Fruit fly (Drosophila melanogaster): ENCODE data around the gene JMJD7.

The JMJD7 gene

dm6 chr3L:13480241-13480627 lies 30.2 kb upstream of the JMJD7 start:
- TF ChIP-seq ttk (optimal IDR thresholded peaks at IDR 0.05) (no peak), Sin3A (optimal IDR thresholded peaks at IDR 0.05) (no peak), h (optimal IDR thresholded peaks at IDR 0.05) (no peak), insv (optimal IDR thresholded peaks at IDR 0.05) (no peak), psq (optimal IDR thresholded peaks at IDR 0.05) (no peak), Myc (optimal IDR thresholded peaks at IDR 0.05) (no peak)

- no peak for TF ChIP-seq insv (optimal IDR thresholded peaks at IDR 0.05)
- no peak for TF ChIP-seq psq (optimal IDR thresholded peaks at IDR 0.05)
- TF ChIP-seq Sin3A (optimal IDR thresholded peaks at IDR 0.05) = no peak
- TF ChIP-seq ttk (optimal IDR thresholded peaks at IDR 0.05) = no peak
- no peak for TF ChIP-seq Myc (optimal IDR thresholded peaks at IDR 0.05)
- TF ChIP-seq h (optimal IDR thresholded peaks at IDR 0.05) = no peak
These were observed 29.6 kb upstream of the JMJD7 start for dm6 chr3L:13479609-13480240.

DNA sequence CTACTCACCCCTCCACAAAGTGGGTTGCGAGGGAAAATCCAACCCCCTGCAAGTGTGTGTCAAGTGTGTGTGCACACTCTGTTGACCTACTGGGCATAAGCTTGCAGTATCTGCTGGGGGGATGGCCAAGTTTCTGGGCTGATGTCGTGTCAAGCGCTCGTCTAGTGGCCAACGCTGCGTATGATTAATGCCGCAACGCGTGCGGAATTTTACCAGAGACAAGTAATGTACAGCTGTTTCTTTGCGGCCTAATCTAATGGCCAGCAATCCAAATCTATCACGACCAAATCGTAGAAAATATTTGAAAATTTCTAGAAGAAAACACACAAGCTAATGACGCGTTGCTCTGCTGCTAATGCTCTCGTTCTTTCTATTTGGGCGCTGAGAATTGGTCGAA lies 29.1 kb upstream of the JMJD7 start:
- TF ChIP-seq h (optimal IDR thresholded peaks at IDR 0.05) (no peak), insv (optimal IDR thresholded peaks at IDR 0.05) (no peak), Sin3A (optimal IDR thresholded peaks at IDR 0.05) (no peak), psq (optimal IDR thresholded peaks at IDR 0.05) (no peak), Myc (optimal IDR thresholded peaks at IDR 0.05) (no peak), ttk (optimal IDR thresholded peaks at IDR 0.05) (no peak)

DNA sequence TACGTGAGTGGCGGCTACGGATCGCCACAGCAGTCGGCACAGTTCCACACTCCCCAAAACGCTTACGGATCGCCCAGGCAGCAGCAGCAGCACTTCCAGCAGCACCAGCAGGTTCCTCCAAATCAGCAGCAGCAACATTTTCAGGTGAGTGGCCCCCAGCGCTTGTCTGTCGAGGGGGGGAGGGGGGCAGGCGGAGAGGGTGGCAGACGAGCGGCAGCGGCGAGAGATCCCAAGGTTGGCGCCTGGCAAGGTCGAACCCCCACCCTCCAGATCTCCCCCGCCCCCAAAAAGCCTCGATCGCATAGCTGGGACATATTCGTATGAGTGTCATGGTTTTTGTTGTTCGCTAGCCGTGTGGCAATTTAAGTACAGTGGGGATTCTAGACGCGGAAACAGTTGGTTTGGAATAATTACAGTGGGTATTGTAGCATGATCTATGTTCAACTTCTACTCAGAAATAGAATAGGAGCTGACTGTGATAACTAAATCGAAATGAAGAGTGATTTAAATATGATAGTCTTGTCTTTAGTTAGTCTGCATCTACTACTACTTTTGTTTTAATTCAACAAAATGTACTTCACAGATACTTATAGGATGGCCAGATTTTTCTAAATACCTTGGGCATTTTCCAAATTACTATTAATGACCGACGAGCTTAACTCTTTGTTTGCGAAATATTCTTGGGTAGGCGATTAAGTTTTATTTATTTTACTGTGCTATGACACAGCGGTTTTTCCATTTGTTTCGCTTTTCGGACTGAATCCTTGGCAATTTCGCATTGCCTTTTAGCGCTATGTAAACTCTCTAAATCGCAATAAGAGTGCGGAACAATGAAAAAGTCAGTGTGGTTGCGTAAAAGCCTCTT lies 28.5 kb upstream of the JMJD7 start:
- no peak for TF ChIP-seq ttk (optimal IDR thresholded peaks at IDR 0.05)
- no peak for TF ChIP-seq Myc (optimal IDR thresholded peaks at IDR 0.05)
- no peak for TF ChIP-seq insv (optimal IDR thresholded peaks at IDR 0.05)
- no peak for TF ChIP-seq Sin3A (optimal IDR thresholded peaks at IDR 0.05)
- no peak for TF ChIP-seq h (optimal IDR thresholded peaks at IDR 0.05)
- TF ChIP-seq psq (optimal IDR thresholded peaks at IDR 0.05) = no peak

dm6 chr3L:13477453-13478184 lies 27.5 kb upstream of the JMJD7 start, which contains the start of gene stv:
TSS of gene stv (plus strand) at chr3L:13477541.
- TF ChIP-seq Myc (optimal IDR thresholded peaks at IDR 0.05) (no peak), psq (optimal IDR thresholded peaks at IDR 0.05) (no peak), insv (optimal IDR thresholded peaks at IDR 0.05) (no peak), h (optimal IDR thresholded peaks at IDR 0.05) (no peak), ttk (optimal IDR thresholded peaks at IDR 0.05) (no peak), Sin3A (optimal IDR thresholded peaks at IDR 0.05) (no peak)

DNA sequence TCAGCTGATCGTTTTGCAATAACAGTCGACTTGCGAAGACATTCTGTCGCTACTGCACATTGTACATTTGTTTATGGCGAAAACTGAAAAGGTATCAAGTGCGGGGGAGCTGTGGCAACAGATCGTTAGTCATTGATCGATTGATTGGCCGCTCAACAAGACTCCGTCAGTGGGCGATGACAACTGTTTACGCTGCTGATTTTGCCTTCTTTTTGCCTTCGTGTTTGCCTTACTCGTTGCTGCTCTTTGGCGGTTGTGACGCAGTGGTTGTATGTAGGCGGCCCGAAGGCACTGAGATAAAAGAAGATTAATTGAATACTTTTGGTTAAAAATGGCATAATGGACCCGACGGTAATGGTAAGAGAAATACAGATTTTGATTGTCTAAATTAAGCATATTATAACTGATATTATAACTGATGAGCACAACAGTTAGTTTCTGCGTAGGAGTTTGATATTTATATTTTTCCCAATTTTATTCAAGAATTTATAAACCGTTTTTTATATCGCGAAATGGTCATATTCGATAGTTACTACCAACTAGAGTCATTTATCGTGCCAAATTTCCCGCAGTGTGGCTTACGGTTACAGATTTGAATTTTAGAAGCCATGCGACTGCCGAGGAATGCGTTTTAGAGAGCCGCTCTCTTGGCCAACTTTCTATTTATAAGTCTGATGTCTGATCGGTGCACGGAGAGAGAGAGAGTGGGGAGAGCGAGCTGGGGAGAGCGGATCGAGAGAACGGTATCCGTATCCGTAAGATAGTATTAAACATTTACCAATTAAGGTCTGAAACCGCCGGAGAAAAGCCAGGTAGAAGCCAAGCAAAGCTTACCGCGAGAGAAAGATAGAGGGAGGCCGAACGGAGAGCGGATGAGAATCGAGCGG lies 26.7 kb upstream of the JMJD7 start:
- no peak for TF ChIP-seq Myc (optimal IDR thresholded peaks at IDR 0.05)
- TF ChIP-seq insv (optimal IDR thresholded peaks at IDR 0.05) = no peak
- no peak for TF ChIP-seq ttk (optimal IDR thresholded peaks at IDR 0.05)
- no peak for TF ChIP-seq psq (optimal IDR thresholded peaks at IDR 0.05)
- no peak for TF ChIP-seq h (optimal IDR thresholded peaks at IDR 0.05)
- TF ChIP-seq Sin3A (optimal IDR thresholded peaks at IDR 0.05) = no peak

DNA sequence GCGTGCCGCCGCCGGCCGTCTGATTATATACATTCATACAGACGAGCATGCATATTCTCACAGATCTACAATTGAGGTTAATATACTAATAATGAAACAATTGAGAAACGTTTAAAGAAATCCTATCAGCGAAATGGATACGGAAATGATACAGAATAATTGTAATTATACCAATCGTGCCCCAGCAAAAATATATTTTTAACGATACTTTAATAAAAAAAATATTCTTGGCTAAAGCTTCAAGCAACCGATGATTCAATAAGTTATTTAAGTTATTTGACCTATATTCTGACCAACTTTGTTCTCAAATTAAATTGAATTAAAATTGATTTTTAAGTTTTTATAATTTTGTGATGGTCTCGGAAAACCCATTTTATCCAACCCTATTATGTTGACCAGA lies 26.0 kb upstream of the JMJD7 start:
- no peak for TF ChIP-seq insv (optimal IDR thresholded peaks at IDR 0.05)
- no peak for TF ChIP-seq Sin3A (optimal IDR thresholded peaks at IDR 0.05)
- no peak for TF ChIP-seq psq (optimal IDR thresholded peaks at IDR 0.05)
- no peak for TF ChIP-seq ttk (optimal IDR thresholded peaks at IDR 0.05)
- no peak for TF ChIP-seq h (optimal IDR thresholded peaks at IDR 0.05)
- no peak for TF ChIP-seq Myc (optimal IDR thresholded peaks at IDR 0.05)

DNA sequence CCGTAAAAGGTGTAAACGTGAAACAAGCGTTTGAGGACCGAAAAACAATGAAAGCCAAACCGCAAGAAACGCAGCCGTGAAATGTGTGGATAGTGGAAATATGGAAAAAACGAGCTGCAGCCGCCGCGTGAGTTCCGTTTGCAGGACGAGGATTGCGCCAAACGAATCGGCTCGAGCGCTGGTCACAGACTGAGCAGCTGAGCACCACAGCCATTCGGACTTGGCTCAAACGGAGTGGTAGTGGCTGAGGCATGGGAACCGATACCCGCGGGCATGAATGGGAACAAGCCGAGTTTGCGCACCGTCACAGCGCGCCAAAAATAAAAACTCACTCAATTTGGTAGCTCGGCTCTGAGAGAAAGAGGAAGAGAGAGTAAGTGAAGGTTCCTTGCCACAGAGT lies 24.5 kb upstream of the JMJD7 start, which contains the start of gene CG10089:
TSS of gene CG10089 (minus strand) at position 181 of the 400 bp plus-strand sequence.
- no peak for TF ChIP-seq Myc (optimal IDR thresholded peaks at IDR 0.05)
- TF ChIP-seq insv (optimal IDR thresholded peaks at IDR 0.05) = no peak
- no peak for TF ChIP-seq h (optimal IDR thresholded peaks at IDR 0.05)
- no peak for TF ChIP-seq psq (optimal IDR thresholded peaks at IDR 0.05)
- no peak for TF ChIP-seq Sin3A (optimal IDR thresholded peaks at IDR 0.05)
- no peak for TF ChIP-seq ttk (optimal IDR thresholded peaks at IDR 0.05)

- TF ChIP-seq insv (optimal IDR thresholded peaks at IDR 0.05) (no peak), Sin3A (optimal IDR thresholded peaks at IDR 0.05) (no peak), psq (optimal IDR thresholded peaks at IDR 0.05) (no peak), Myc (optimal IDR thresholded peaks at IDR 0.05) (no peak), h (optimal IDR thresholded peaks at IDR 0.05) (no peak), ttk (optimal IDR thresholded peaks at IDR 0.05) (no peak)
These were observed 7.0 kb upstream of the JMJD7 start, which contains the start of gene CG10116 for dm6 chr3L:13457133-13457532. TSS of gene CG10116 (minus strand) at chr3L:13457238.

DNA sequence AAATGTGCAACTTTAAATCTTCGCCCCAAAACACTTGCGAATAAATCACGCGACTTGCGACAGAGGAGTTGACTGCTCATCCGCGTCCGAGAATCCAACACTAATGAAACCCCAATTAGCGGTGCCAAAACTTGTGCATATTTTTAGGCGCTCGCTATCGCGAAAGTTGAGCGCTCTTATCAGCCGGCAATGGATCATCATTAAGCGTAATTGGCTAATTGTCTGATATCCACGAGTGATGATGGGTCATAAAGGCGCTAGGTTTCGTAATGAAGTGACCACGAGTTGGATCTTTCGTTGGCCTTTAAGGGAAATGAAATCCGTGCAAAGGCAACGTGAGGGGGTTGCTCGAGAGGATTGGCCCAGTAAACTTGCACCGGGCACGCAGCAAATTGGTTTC lies 4.7 kb upstream of the JMJD7 start:
- TF ChIP-seq Sin3A (optimal IDR thresholded peaks at IDR 0.05) (no peak), h (optimal IDR thresholded peaks at IDR 0.05) (no peak), Myc (optimal IDR thresholded peaks at IDR 0.05) (no peak), insv (optimal IDR thresholded peaks at IDR 0.05) (no peak), ttk (optimal IDR thresholded peaks at IDR 0.05) (no peak), psq (optimal IDR thresholded peaks at IDR 0.05) (no peak)

dm6 chr3L:13452281-13452680 lies 2.2 kb upstream of the JMJD7 start:
- no peak for TF ChIP-seq h (optimal IDR thresholded peaks at IDR 0.05)
- TF ChIP-seq ttk (optimal IDR thresholded peaks at IDR 0.05) = no peak
- no peak for TF ChIP-seq Myc (optimal IDR thresholded peaks at IDR 0.05)
- TF ChIP-seq insv (optimal IDR thresholded peaks at IDR 0.05) = no peak
- no peak for TF ChIP-seq Sin3A (optimal IDR thresholded peaks at IDR 0.05)
- TF ChIP-seq psq (optimal IDR thresholded peaks at IDR 0.05) = no peak
